Fruit fly (Drosophila melanogaster): ENCODE results near the gene Ilp8.
A peak's percentile ranks its signal among the peaks of the same experiment; 100 is the strongest.

- TF ChIP-seq D19A (tag; optimal IDR thresholded peaks at IDR 0.05) (no peak), Hey (tag; optimal IDR thresholded peaks at IDR 0.05) (peak; percentile 32), CG43689 (GFP tag; IDR thresholded peaks at IDR 0.05) (no peak), jumu (GFP tag; optimal IDR thresholded peaks at IDR 0.05) (no peak), pho (GFP tag; optimal IDR thresholded peaks at IDR 0.05) (peak; percentile 26), bsh (GFP tag; optimal IDR thresholded peaks at IDR 0.05) (peak in 1 of 2 experiments; percentile 8), CG12391 (tag; optimal IDR thresholded peaks at IDR 0.05) (peak; percentile 32), rib (GFP tag; IDR thresholded peaks at IDR 0.05) (peak; percentile 93), CG9215 (GFP tag; IDR thresholded peaks at IDR 0.05) (no peak)
Measured at dm6 chr3L:17009715-17010491, 22.0 kb downstream of the Ilp8 start.
